Fruit fly (Drosophila melanogaster): ENCODE results near the gene Krn.

DNA sequence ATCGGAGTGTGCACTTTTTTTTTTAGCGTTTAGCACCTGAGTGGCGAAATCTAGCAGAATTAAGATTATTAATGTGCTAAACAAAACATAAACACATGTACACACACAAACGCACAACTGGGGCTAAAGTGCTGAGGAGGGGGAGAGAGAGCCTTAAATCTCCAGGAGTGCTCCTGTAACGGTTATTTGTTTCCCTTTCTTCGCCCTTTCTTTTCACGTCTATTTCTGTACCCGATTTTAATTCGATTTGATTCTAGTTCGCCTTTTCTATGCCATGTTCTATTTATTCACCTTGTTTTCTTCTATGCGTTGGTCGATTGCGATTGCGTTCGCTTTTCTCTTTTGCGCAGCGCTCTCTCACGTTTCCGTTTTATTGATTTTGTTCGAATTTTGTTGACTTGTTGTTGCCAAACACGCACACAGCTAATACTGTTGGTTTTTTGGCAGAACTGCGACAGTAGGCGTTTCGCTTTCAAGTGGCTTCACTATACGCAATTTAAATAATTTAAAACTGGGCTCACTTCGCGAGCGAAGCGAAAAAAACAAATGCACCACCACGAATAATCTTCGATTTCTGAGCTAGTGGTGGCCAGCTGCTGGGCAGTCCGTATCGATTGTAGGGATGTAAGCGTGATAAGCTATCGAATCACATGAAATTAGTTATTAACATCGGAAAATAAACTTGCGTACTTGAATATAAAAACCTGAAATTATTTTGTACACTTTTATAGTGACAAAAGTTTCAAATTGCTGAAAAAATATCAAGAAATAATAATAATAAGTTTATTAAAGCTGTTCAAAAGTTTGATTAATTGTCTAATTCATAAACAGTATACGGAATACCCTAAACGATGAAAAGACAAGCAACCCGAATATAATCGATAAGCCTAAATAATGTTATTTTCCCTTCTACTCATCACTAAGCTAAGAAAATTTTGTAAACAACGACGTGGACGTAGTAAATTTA lies at the start of gene Krn, which contains the start of the genes Ndfip and CG7484:
- TF ChIP-seq net (GFP tag; optimal IDR thresholded peaks at IDR 0.05) (peak; percentile 82), CG6163 (GFP tag; IDR thresholded peaks at IDR 0.05) (peak; percentile 76), dac (GFP tag; optimal IDR thresholded peaks at IDR 0.05) (peak; percentile 38), CG11762 (GFP tag; optimal IDR thresholded peaks at IDR 0.05; ENCODE audit: insufficient read depth) (peak; percentile 65)
